Worm (Caenorhabditis elegans): ENCODE results near the gene fbxa-134.

DNA sequence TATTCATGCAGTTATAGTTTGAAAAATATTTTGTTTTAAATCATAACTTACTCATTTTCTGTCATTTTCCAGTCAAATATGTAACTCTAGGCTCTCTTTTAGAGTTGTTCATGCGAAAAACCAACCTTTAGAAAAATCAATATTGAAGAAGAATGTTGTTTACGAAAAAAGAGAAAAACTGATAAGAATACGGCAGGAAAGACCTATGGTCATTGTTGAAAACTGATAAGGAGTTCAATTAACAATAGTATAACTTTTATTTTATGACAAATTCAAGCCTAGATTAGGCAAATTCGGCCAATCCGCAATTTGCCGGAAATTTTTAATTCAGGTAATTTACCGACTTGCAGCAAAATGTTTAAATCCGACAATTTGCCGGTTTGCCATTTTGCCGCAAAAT is 24.0 kb upstream of the fbxa-134 start, which contains the start of gene Y20C6A.1:
- TF ChIP-seq klf-2 (GFP tag; conservative IDR thresholded peaks at IDR 0.05) (no peak), med-1 (GFP tag; optimal IDR thresholded peaks at IDR 0.05; ENCODE audit: insufficient read depth) (no peak), ztf-29 (GFP tag; IDR thresholded peaks at IDR 0.05) (no peak), cog-1 (tag; optimal IDR thresholded peaks at IDR 0.05) (no peak), flt-1 (GFP tag; IDR thresholded peaks at IDR 0.05) (no peak), ref-1 (GFP tag; conservative IDR thresholded peaks at IDR 0.05) (no peak)
